Fruit fly (Drosophila melanogaster) whole organism, embryonic: Measurements from ENCODE around the gene Wsck.
A peak's percentile ranks its signal among the peaks of the same experiment; 100 is the strongest.

Source experiments
- Bteb2 ChIP-seq: fragments of 200-800 bp; sonication (Bioruptor generic); optimal IDR thresholded peaks from 2 replicates; lab custom pipeline; 2016; ENCODE audit warnings: missing biosample characterization, missing genetic modification characterization
- CG10274 ChIP-seq: fragments of 200-800 bp; sonication (Bioruptor generic); optimal IDR thresholded peaks from 3 replicates; lab custom pipeline; 2017; ENCODE audit warnings: missing biosample characterization, mild to moderate bottlenecking, missing genetic modification characterization
- CG12391 ChIP-seq: fragments of 200-800 bp; sonication (Bioruptor generic); optimal IDR thresholded peaks from 3 replicates; lab custom pipeline; 2018; ENCODE audit warnings: missing biosample characterization, mild to moderate bottlenecking, missing genetic modification characterization, moderate library complexity
- CG12942 ChIP-seq: fragments of 200-800 bp; sonication (Bioruptor generic); optimal IDR thresholded peaks from 3 replicates; lab custom pipeline; 2016; ENCODE audit warnings: missing biosample characterization, missing genetic modification characterization
- CG13775 ChIP-seq: fragments of 200-800 bp; sonication (Bioruptor generic); optimal IDR thresholded peaks from 3 replicates; lab custom pipeline; 2017; ENCODE audit warnings: missing biosample characterization, mild to moderate bottlenecking, missing genetic modification characterization
- CG14014 ChIP-seq: fragments of 200-800 bp; sonication (Bioruptor generic); IDR thresholded peaks from 2 replicates; pipeline ENCODE4 v1.3.6; 2022; ENCODE audit warnings: missing biosample characterization, missing genetic modification characterization
- CG16863 ChIP-seq: fragments of 200-800 bp; sonication (Bioruptor generic); optimal IDR thresholded peaks from 3 replicates; lab custom pipeline; 2016; ENCODE audit warnings: missing biosample characterization, missing genetic modification characterization
- CG17612 ChIP-seq: fragments of 200-800 bp; sonication (Bioruptor generic); IDR thresholded peaks from 2 replicates; pipeline ENCODE4 v1.3.6; 2022; ENCODE audit warnings: missing biosample characterization, missing genetic modification characterization
- CG2199 ChIP-seq: fragments of 200-800 bp; sonication (Bioruptor generic); IDR thresholded peaks from 3 replicates; pipeline ENCODE4 v1.3.6; 2022; ENCODE audit warnings: missing biosample characterization, missing genetic modification characterization
- CG32532 ChIP-seq: fragments of 200-800 bp; sonication (Bioruptor generic); IDR thresholded peaks from 2 replicates; pipeline ENCODE4 v1.3.6; 2022; ENCODE audit warnings: missing biosample characterization, missing genetic modification characterization
- CG34422 ChIP-seq: fragments of 200-800 bp; sonication (Bioruptor generic); IDR thresholded peaks from 3 replicates; pipeline ENCODE4 v1.3.6; 2022; ENCODE audit warnings: missing biosample characterization, missing genetic modification characterization
- CG4404 ChIP-seq: fragments of 200-800 bp; sonication (Bioruptor generic); IDR thresholded peaks from 2 replicates; pipeline ENCODE4 v1.3.6; 2022; ENCODE audit warnings: missing biosample characterization, missing genetic modification characterization
- CG9797 ChIP-seq: fragments of 200-800 bp; sonication (Bioruptor generic); optimal IDR thresholded peaks from 3 replicates; lab custom pipeline; 2018; ENCODE audit warnings: missing biosample characterization, mild to moderate bottlenecking, missing genetic modification characterization
- CHES-1-like ChIP-seq: fragments of 200-800 bp; sonication (Bioruptor generic); optimal IDR thresholded peaks from 2 replicates; lab custom pipeline; 2016; ENCODE audit warnings: missing biosample characterization, missing genetic modification characterization
- Dad ChIP-seq: fragments of 200-800 bp; sonication (Bioruptor generic); optimal IDR thresholded peaks from 3 replicates; lab custom pipeline; 2016; ENCODE audit warnings: missing biosample characterization, missing genetic modification characterization
- Deaf1 ChIP-seq: fragments of 200-800 bp; optimal IDR thresholded peaks from 3 replicates; lab custom pipeline; 2019; ENCODE audit warnings: missing biosample characterization, mild to moderate bottlenecking, missing genetic modification characterization, moderate library complexity
- Dip2 ChIP-seq: fragments of 200-800 bp; sonication (Bioruptor generic); IDR thresholded peaks from 2 replicates; pipeline ENCODE4 v1.3.6; 2022; ENCODE audit warnings: missing biosample characterization, missing genetic modification characterization
- Doc3 ChIP-seq: fragments of 200-800 bp; sonication (Bioruptor generic); IDR thresholded peaks from 3 replicates; pipeline ENCODE4 v1.3.6; 2022; ENCODE audit warnings: missing biosample characterization, missing genetic modification characterization; ENCODE audit not compliant: partially characterized antibody
- Drgx ChIP-seq: fragments of 200-800 bp; sonication (Bioruptor generic); IDR thresholded peaks from 2 replicates; pipeline ENCODE4 v1.3.6; 2022; ENCODE audit warnings: missing biosample characterization, missing genetic modification characterization
- HmgZ ChIP-seq: fragments of 200-800 bp; sonication (Bioruptor generic); optimal IDR thresholded peaks from 2 replicates; lab custom pipeline; 2018; ENCODE audit warnings: missing biosample characterization, mild to moderate bottlenecking, missing genetic modification characterization
- Hmr ChIP-seq: fragments of 200-800 bp; sonication (Bioruptor generic); optimal IDR thresholded peaks from 3 replicates; lab custom pipeline; 2017; ENCODE audit warnings: mild to moderate bottlenecking, missing biosample characterization, missing genetic modification reagents, missing genetic modification characterization
- NC2β ChIP-seq: fragments of 200-800 bp; sonication (Bioruptor generic); optimal IDR thresholded peaks from 2 replicates; lab custom pipeline; 2016; ENCODE audit warnings: missing biosample characterization, missing genetic modification characterization
- PHDP ChIP-seq: fragments of 200-800 bp; sonication (Bioruptor generic); optimal IDR thresholded peaks from 3 replicates; lab custom pipeline; 2018; ENCODE audit warnings: missing biosample characterization, mild to moderate bottlenecking, missing genetic modification characterization, moderate library complexity
- Sry-β ChIP-seq: fragments of 200-800 bp; sonication (Bioruptor generic); optimal IDR thresholded peaks from 2 replicates; lab custom pipeline; 2018; ENCODE audit warnings: missing biosample characterization, mild to moderate bottlenecking, missing genetic modification characterization, moderate library complexity
- al ChIP-seq: fragments of 200-800 bp; sonication (Bioruptor generic); IDR thresholded peaks from 2 replicates; pipeline ENCODE4 v1.3.6; 2022; ENCODE audit warnings: missing biosample characterization, missing genetic modification characterization
- chinmo ChIP-seq: fragments of 200-800 bp; sonication (Bioruptor generic); IDR thresholded peaks from 4 replicates; pipeline ENCODE4 v1.3.6; 2022; ENCODE audit warnings: missing biosample characterization, missing genetic modification characterization; ENCODE audit not compliant: partially characterized antibody
- crp ChIP-seq, 2 experiments: fragments of 200-800 bp; sonication (Bioruptor generic); optimal IDR thresholded peaks; 2 replicates in 1 of 2; 3 replicates in 1 of 2; lab custom pipeline; 2017; ENCODE audit warnings: missing biosample characterization in 2 of 2, missing genetic modification characterization in 2 of 2, mild to moderate bottlenecking in 1 of 2, moderate library complexity in 1 of 2
- da ChIP-seq: fragments of 200-800 bp; sonication (Bioruptor generic); optimal IDR thresholded peaks from 2 replicates; lab custom pipeline; 2016; ENCODE audit warnings: missing biosample characterization, missing genetic modification characterization
- dpn ChIP-seq, 2 experiments: fragments of 200-800 bp; sonication (Bioruptor generic); optimal IDR thresholded peaks; 3 replicates each; lab custom pipeline; 2016; ENCODE audit warnings: missing biosample characterization in 2 of 2, missing genetic modification characterization in 2 of 2
- exex ChIP-seq: fragments of 200-800 bp; sonication (Bioruptor generic); optimal IDR thresholded peaks from 4 replicates; lab custom pipeline; 2018; ENCODE audit warnings: missing biosample characterization, mild to moderate bottlenecking, missing genetic modification characterization, moderate library complexity
- kah ChIP-seq: fragments of 200-800 bp; sonication (Bioruptor generic); optimal IDR thresholded peaks from 2 replicates; lab custom pipeline; 2018; ENCODE audit warnings: missing biosample characterization, mild to moderate bottlenecking, missing genetic modification characterization
- klu ChIP-seq: fragments of 200-800 bp; sonication (Bioruptor generic); IDR thresholded peaks from 2 replicates; pipeline ENCODE4 v1.3.6; 2022; ENCODE audit warnings: missing biosample characterization, missing genetic modification characterization
- kni ChIP-seq: fragments of 200-800 bp; sonication (Bioruptor generic); optimal IDR thresholded peaks from 3 replicates; lab custom pipeline; 2017; ENCODE audit warnings: mild to moderate bottlenecking, missing biosample characterization, missing genetic modification reagents, missing genetic modification characterization
- nmo ChIP-seq: fragments of 200-800 bp; sonication (Bioruptor generic); optimal IDR thresholded peaks from 2 replicates; lab custom pipeline; 2018; ENCODE audit warnings: missing biosample characterization, mild to moderate bottlenecking, missing genetic modification characterization, moderate library complexity
- otp ChIP-seq: fragments of 200-800 bp; sonication (Bioruptor generic); IDR thresholded peaks from 3 replicates; pipeline ENCODE4, ENCODE4 v1.3.6; 2022; ENCODE audit warnings: missing biosample characterization, missing genetic modification characterization
- row ChIP-seq: fragments of 200-800 bp; sonication (Bioruptor generic); IDR thresholded peaks from 3 replicates; pipeline ENCODE4 v1.3.6; 2022; ENCODE audit warnings: missing biosample characterization, missing genetic modification characterization
- schlank ChIP-seq: fragments of 200-800 bp; sonication (Bioruptor generic); optimal IDR thresholded peaks from 2 replicates; lab custom pipeline; 2018; ENCODE audit warnings: missing biosample characterization, mild to moderate bottlenecking, missing genetic modification characterization
- slou ChIP-seq: fragments of 200-800 bp; sonication (Bioruptor generic); optimal IDR thresholded peaks from 3 replicates; lab custom pipeline; 2016; ENCODE audit warnings: missing biosample characterization, missing genetic modification characterization
- sob ChIP-seq: fragments of 200-800 bp; sonication (Bioruptor generic); IDR thresholded peaks from 2 replicates; pipeline ENCODE4 v1.3.6; 2022; ENCODE audit warnings: missing biosample characterization, missing genetic modification characterization
- tx ChIP-seq: fragments of 200-800 bp; sonication (Bioruptor generic); optimal IDR thresholded peaks from 2 replicates; lab custom pipeline; 2016; ENCODE audit warnings: missing biosample characterization, missing genetic modification characterization
- vnd ChIP-seq: fragments of 200-800 bp; sonication (Bioruptor generic); IDR thresholded peaks from 3 replicates; pipeline ENCODE4 v1.3.6; 2022; ENCODE audit warnings: missing biosample characterization, missing genetic modification characterization; ENCODE audit not compliant: partially characterized antibody
- vvl ChIP-seq: fragments of 200-800 bp; sonication (Bioruptor generic); IDR thresholded peaks from 2 replicates; pipeline ENCODE4 v1.3.6; 2022; ENCODE audit warnings: missing biosample characterization, missing genetic modification characterization
- zen ChIP-seq: fragments of 200-800 bp; sonication (Bioruptor generic); optimal IDR thresholded peaks from 3 replicates; lab custom pipeline; 2018; ENCODE audit warnings: missing biosample characterization, mild to moderate bottlenecking, missing genetic modification characterization, moderate library complexity
- zen2 ChIP-seq: fragments of 200-800 bp; sonication (Bioruptor generic); IDR thresholded peaks from 3 replicates; pipeline ENCODE4 v1.3.6; 2022; ENCODE audit warnings: missing biosample characterization, missing genetic modification characterization; ENCODE audit not compliant: partially characterized antibody
- zf30C ChIP-seq: fragments of 200-800 bp; sonication (Bioruptor generic); optimal IDR thresholded peaks from 3 replicates; lab custom pipeline; 2018; ENCODE audit warnings: missing biosample characterization, mild to moderate bottlenecking, missing genetic modification characterization

Wsck gene

dm6 chr3R:24603399-24604131, 26.3 kb downstream of the Wsck start (continued):
- TF ChIP-seq CG9797 (GFP tag; lab: Kevin White, UChicago) (no peak), vvl (GFP tag; lab: Robert Waterston, UW) (peak; percentile 93), sob (GFP tag; lab: Robert Waterston, UW) (no peak), chinmo (peak; percentile 67; the same call in 2 of the 4 replicates), crp (GFP tag; optimal IDR thresholded peaks at IDR 0.05; lab: Kevin White, UChicago) (no peak), CG12391 (tag; lab: Kevin White, UChicago) (no peak), exex (tag; lab: Kevin White, UChicago) (no peak), zf30C (GFP tag; lab: Kevin White, UChicago) (peak; percentile 45)

dm6 chr3R:24601069-24601468, 28.8 kb downstream of the Wsck start:
- TF ChIP-seq Doc3 (GFP tag; lab: Robert Waterston, UW) = no peak
- 0 out of 2 replicates have a peak, but pooled peaks have one; percentile 24 for TF ChIP-seq CG14014 (GFP tag; lab: Robert Waterston, UW)

dm6 chr3R:24598549-24599204, 31.2 kb downstream of the Wsck start:
- TF ChIP-seq Sry-β (GFP tag; lab: Kevin White, UChicago) (no peak), CG17612 (no peak), CG4404 (GFP tag; lab: Robert Waterston, UW) (no peak), CG16863 (GFP tag; lab: Kevin White, UChicago) (peak; percentile 0), CG10274 (peak; percentile 72), Dad (no peak), al (GFP tag; lab: Robert Waterston, UW) (no peak), vnd (no peak), HmgZ (tag; lab: Kevin White, UChicago) (no peak), CG32532 (peak; percentile 32; the same call in 1 of the 2 replicates), schlank (tag; lab: Kevin White, UChicago) (no peak), zen2 (GFP tag; lab: Robert Waterston, UW) (no peak), CG2199 (GFP tag; lab: Robert Waterston, UW) (no peak), slou (GFP tag; lab: Kevin White, UChicago) (no peak), NC2β (GFP tag; lab: Kevin White, UChicago) (no peak), klu (GFP tag; lab: Robert Waterston, UW) (no peak), Dip2 (GFP tag; lab: Robert Waterston, UW) (no peak), CG13775 (GFP tag; lab: Kevin White, UChicago) (peak; percentile 7), CHES-1-like (no peak), CG12942 (peak; percentile 18), Hmr (no peak), Drgx (peak; percentile 34; the same call in 1 of the 2 replicates), PHDP (tag; lab: Kevin White, UChicago) (peak; percentile 9), da (GFP tag; lab: Kevin White, UChicago) (no peak), tx (no peak), nmo (GFP tag; lab: Kevin White, UChicago) (peak; percentile 22), kah (GFP tag; lab: Kevin White, UChicago) (no peak), zen (tag; lab: Kevin White, UChicago) (no peak), kni (GFP tag; lab: Kevin White, UChicago) (no peak), row (GFP tag; lab: Robert Waterston, UW) (peak; percentile 32; the same call in 2 of the 3 replicates), Bteb2 (GFP tag; lab: Kevin White, UChicago) (no peak), CG34422 (GFP tag; lab: Robert Waterston, UW) (peak; percentile 46; the same call in 1 of the 3 replicates), Deaf1 (tag; lab: Kevin White, UChicago) (no peak), dpn (GFP tag; optimal IDR thresholded peaks at IDR 0.05; lab: Kevin White, UChicago) (peak in 1 of 2 experiments; percentile 27), otp (GFP tag; lab: Robert Waterston, UW) (no peak)
